Worm (Caenorhabditis elegans): Measurements from ENCODE around the gene C06B8.3.

Gene C06B8.3

DNA sequence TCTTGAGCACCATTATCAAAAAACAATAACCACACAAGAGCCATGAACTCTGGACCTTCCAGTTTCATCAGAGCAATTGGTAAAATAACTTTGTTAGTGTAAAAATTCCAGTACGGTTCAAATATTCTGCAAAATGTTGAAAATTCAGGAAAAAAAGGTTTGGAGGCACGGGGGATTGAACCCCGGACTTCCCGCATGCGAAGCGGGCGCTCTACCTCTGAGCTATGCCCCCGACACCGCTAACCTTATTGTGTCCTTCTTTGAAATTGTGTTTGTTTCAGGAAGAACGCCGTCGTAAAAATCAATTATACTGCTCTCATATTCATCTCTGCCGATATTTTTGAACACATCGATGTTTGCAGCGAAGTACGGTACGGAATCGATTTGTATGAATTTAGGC, 4.6 kb downstream of the C06B8.3 start (continued):
- TF ChIP-seq T20F7.1 (GFP tag; optimal IDR thresholded peaks at IDR 0.05) (no peak), nhr-111 (GFP tag; optimal IDR thresholded peaks at IDR 0.05) (no peak), lin-1 (GFP tag; IDR thresholded peaks at IDR 0.05) (0 out of 2 replicates have a peak, but pooled peaks have one; percentile 32), daf-8 (GFP tag; IDR thresholded peaks at IDR 0.05) (no peak), lir-3 (tag; optimal IDR thresholded peaks at IDR 0.05) (no peak), ceh-28 (tag; optimal IDR thresholded peaks at IDR 0.05) (no peak), snpc-4 (tag; optimal IDR thresholded peaks at IDR 0.05) (no peak), tra-1 (GFP tag; IDR thresholded peaks at IDR 0.05) (no peak), nhr-41 (GFP tag; IDR thresholded peaks at IDR 0.05) (no peak), spr-3 (GFP tag; optimal IDR thresholded peaks at IDR 0.05) (no peak), lin-13 (GFP tag; optimal IDR thresholded peaks at IDR 0.05) (no peak), unc-130 (GFP tag; optimal IDR thresholded peaks at IDR 0.05) (peak; percentile 12), mes-2 (tag; optimal IDR thresholded peaks at IDR 0.05; ENCODE audit: poor library complexity, severe bottlenecking) (peak; percentile 49), saeg-2 (GFP tag; IDR thresholded peaks at IDR 0.05) (no peak), R02D3.7 (tag; optimal IDR thresholded peaks at IDR 0.05) (no peak), ama-1 (optimal IDR thresholded peaks at IDR 0.05) (no peak), spr-1 (tag; optimal IDR thresholded peaks at IDR 0.05) (peak; percentile 36), D1046.2 (GFP tag; IDR thresholded peaks at IDR 0.05) (no peak), egl-43 (GFP tag; IDR thresholded peaks at IDR 0.05) (peak; percentile 83), nhr-11 (tag; optimal IDR thresholded peaks at IDR 0.05) (no peak), zip-2 (tag; optimal IDR thresholded peaks at IDR 0.05) (no peak), nhr-237 (tag; optimal IDR thresholded peaks at IDR 0.05) (no peak), nhr-102 (tag; optimal IDR thresholded peaks at IDR 0.05) (no peak), T26A8.4 (GFP tag; IDR thresholded peaks at IDR 0.05) (no peak), vab-7 (GFP tag; IDR thresholded peaks at IDR 0.05) (0 out of 2 replicates have a peak, but pooled peaks have one; percentile 28), lin-15B (tag; optimal IDR thresholded peaks at IDR 0.05) (no peak), jun-1 (tag; optimal IDR thresholded peaks at IDR 0.05) (no peak), attf-4 (tag; optimal IDR thresholded peaks at IDR 0.05) (no peak), fkh-10 (GFP tag; optimal IDR thresholded peaks at IDR 0.05) (no peak), dpl-1 (GFP tag; optimal IDR thresholded peaks at IDR 0.05) (no peak), snpc-1.2 (GFP tag; IDR thresholded peaks at IDR 0.05) (0 out of 2 replicates have a peak, but pooled peaks have one; percentile 51), zfp-3 (GFP tag; conservative IDR thresholded peaks at IDR 0.05) (no peak), tag-97 (GFP tag; IDR thresholded peaks at IDR 0.05) (no peak), lsy-2 (tag; optimal IDR thresholded peaks at IDR 0.05) (no peak), ctbp-1 (GFP tag; IDR thresholded peaks at IDR 0.05) (no peak), lin-39 (tag; optimal IDR thresholded peaks at IDR 0.05) (no peak), set-16 (GFP tag; IDR thresholded peaks at IDR 0.05) (no peak), aly-2 (tag; optimal IDR thresholded peaks at IDR 0.05) (no peak), zfp-2 (tag; optimal IDR thresholded peaks at IDR 0.05) (no peak)

DNA sequence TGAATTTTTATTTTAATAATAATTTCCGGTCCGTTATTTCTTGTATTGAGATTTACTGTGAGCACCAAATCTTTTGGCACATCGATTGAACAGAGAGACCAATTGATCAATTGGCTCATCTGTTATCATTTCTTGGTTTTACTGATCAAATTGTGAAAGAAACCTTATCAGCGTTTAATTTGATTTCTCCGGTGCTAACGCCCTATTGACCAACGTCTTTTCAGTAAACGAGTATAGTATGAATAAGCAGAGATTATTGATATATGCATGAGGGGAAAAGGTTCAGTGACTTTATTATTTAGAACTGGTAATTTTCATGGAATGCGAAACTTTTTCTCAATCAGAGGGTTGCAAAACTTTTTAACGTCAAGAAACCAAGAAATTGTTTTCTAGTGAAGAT, 5.3 kb downstream of the C06B8.3 start:
- TF ChIP-seq daf-16 (GFP tag; optimal IDR thresholded peaks at IDR 0.05) (no peak), daf-16 (tag; optimal IDR thresholded peaks at IDR 0.05) (peak; percentile 90), mes-2 (tag; optimal IDR thresholded peaks at IDR 0.05; ENCODE audit: poor library complexity, severe bottlenecking) (peak; percentile 11), madf-9 (GFP tag; conservative IDR thresholded peaks at IDR 0.05) (no peak), pqm-1 (tag; optimal IDR thresholded peaks at IDR 0.05) (peak; percentile 34), dmd-6 (GFP tag; IDR thresholded peaks at IDR 0.05) (peak; percentile 32)
